Fruit fly (Drosophila melanogaster): ENCODE results near the gene CG5078.
"Not testable (repeated sequence)": the region's sequence is repeated elsewhere in the genome, so short reads cannot be mapped to it uniquely, and the experiment has no call there.

Gene CG5078

dm6 chr3L:20497124-20497996 is 8.5 kb upstream of the CG5078 start, which contains the start of gene CG32425:
TSS of gene CG32425 (plus strand) at chr3L:20497323.
- no peak for TF ChIP-seq CG3032 (tag; optimal IDR thresholded peaks at IDR 0.05)
- TF ChIP-seq Eip75B (GFP tag; optimal IDR thresholded peaks at IDR 0.05) = peak; percentile 33
- no peak for TF ChIP-seq CG4318 (GFP tag; optimal IDR thresholded peaks at IDR 0.05)
- TF ChIP-seq CG6854 (GFP tag; optimal IDR thresholded peaks at IDR 0.05) = peak; percentile 54
- TF ChIP-seq Sox102F (GFP tag; optimal IDR thresholded peaks at IDR 0.05) = no peak
- no peak for TF ChIP-seq Smox (GFP tag; optimal IDR thresholded peaks at IDR 0.05)
- no peak for TF ChIP-seq CG32006 (GFP tag; optimal IDR thresholded peaks at IDR 0.05)
- TF ChIP-seq fkh (GFP tag; optimal IDR thresholded peaks at IDR 0.05) = peak; percentile 47
- peak; percentile 94 for TF ChIP-seq CG1621 (tag; optimal IDR thresholded peaks at IDR 0.05)
- no peak for TF ChIP-seq net (GFP tag; optimal IDR thresholded peaks at IDR 0.05)
- TF ChIP-seq vri (GFP tag; optimal IDR thresholded peaks at IDR 0.05) = peak; percentile 88
- TF ChIP-seq CG6808 (GFP tag; optimal IDR thresholded peaks at IDR 0.05) = peak; percentile 30
- TF ChIP-seq Sox14 (GFP tag; optimal IDR thresholded peaks at IDR 0.05) = peak; percentile 8
- peak; percentile 12 for TF ChIP-seq Hr4 (GFP tag; optimal IDR thresholded peaks at IDR 0.05)
- TF ChIP-seq Eip78C (GFP tag) = peak; percentile 37

- TF ChIP-seq CG6276 (GFP tag; optimal IDR thresholded peaks at IDR 0.05) = no peak
- TF ChIP-seq pdm3 (GFP tag; optimal IDR thresholded peaks at IDR 0.05) = no peak
- no peak for TF ChIP-seq Eip78C (GFP tag)
- no peak for TF ChIP-seq Sox102F (GFP tag; optimal IDR thresholded peaks at IDR 0.05)
- no peak for TF ChIP-seq CG31627 (GFP tag; optimal IDR thresholded peaks at IDR 0.05)
- TF ChIP-seq esn (GFP tag; optimal IDR thresholded peaks at IDR 0.05) = no peak
- no peak for TF ChIP-seq CG10669 (GFP tag; optimal IDR thresholded peaks at IDR 0.05)
- TF ChIP-seq CG6163 (GFP tag; IDR thresholded peaks at IDR 0.05) = no peak
- TF ChIP-seq CG3919 (GFP tag; optimal IDR thresholded peaks at IDR 0.05) = no peak
- no peak for TF ChIP-seq Sox14 (GFP tag; optimal IDR thresholded peaks at IDR 0.05)
- TF ChIP-seq fd85E (GFP tag; optimal IDR thresholded peaks at IDR 0.05) = no peak
- no peak for TF ChIP-seq CG16779 (tag; optimal IDR thresholded peaks at IDR 0.05)
These were observed 7.6 kb upstream of the CG5078 start for dm6 chr3L:20498204-20498603.

- TF ChIP-seq acj6, Blimp-1, CG32006 (GFP tag; optimal IDR thresholded peaks at IDR 0.05): not testable (repeated sequence)
These were observed 6.3 kb upstream of the CG5078 start, which contains the start of gene CG18281 for dm6 chr3L:20499536-20499935. TSS of gene CG18281 (plus strand) at chr3L:20499836.

- TF ChIP-seq CG32006 (GFP tag; optimal IDR thresholded peaks at IDR 0.05) = no peak
These were observed 2.6 kb upstream of the CG5078 start for dm6 chr3L:20503256-20503655.

- not testable (repeated sequence) for TF ChIP-seq CG6792, vri, CG34406 (GFP tag; optimal IDR thresholded peaks at IDR 0.05)
These were observed 1.9 kb upstream of the CG5078 start, which contains the start of gene CG17637 for dm6 chr3L:20503886-20504285. TSS of gene CG17637 (plus strand) at chr3L:20504186.

dm6 chr3L:20507552-20507951 is 1.7 kb downstream of the CG5078 start:
- TF ChIP-seq Eip78C (GFP tag) (peak; percentile 70), Eip75B (GFP tag; optimal IDR thresholded peaks at IDR 0.05) (no peak), esn (GFP tag; optimal IDR thresholded peaks at IDR 0.05) (no peak), CG34406 (GFP tag; optimal IDR thresholded peaks at IDR 0.05) (no peak), Ets96B (tag; optimal IDR thresholded peaks at IDR 0.05) (no peak), CG3919 (GFP tag; optimal IDR thresholded peaks at IDR 0.05) (no peak), lz (GFP tag; optimal IDR thresholded peaks at IDR 0.05) (no peak), CG10669 (GFP tag; optimal IDR thresholded peaks at IDR 0.05) (no peak), eg (GFP tag; IDR thresholded peaks at IDR 0.05) (no peak), fkh (GFP tag; optimal IDR thresholded peaks at IDR 0.05) (no peak), CG15336 (GFP tag; IDR thresholded peaks at IDR 0.05) (0 out of 2 replicates have a peak, but pooled peaks have one; percentile 18), CG11902 (GFP tag; optimal IDR thresholded peaks at IDR 0.05) (no peak), Hr38 (GFP tag; optimal IDR thresholded peaks at IDR 0.05) (no peak)
